Worm (Caenorhabditis elegans) whole organism, L2 larva: ENCODE measurements around the gene pld-1.

Source experiments
- dmd-4 ChIP-seq: sonication (generic microtip); optimal IDR thresholded peaks from 2 replicates; lab custom pipeline; 2017; ENCODE audit warnings: missing biosample characterization, missing genetic modification characterization
- lin-13 ChIP-seq: fragments of 150-350 bp; optimal IDR thresholded peaks from 2 replicates; lab custom pipeline; 2014; ENCODE audit warnings: missing biosample characterization, missing genetic modification reagents, missing genetic modification characterization
- lin-39 ChIP-seq: fragments of 150-350 bp; optimal IDR thresholded peaks from 2 replicates; lab custom pipeline; 2014; ENCODE audit warnings: missing biosample characterization, missing genetic modification reagents, missing genetic modification characterization
- nhr-237 ChIP-seq: fragments of 150-350 bp; optimal IDR thresholded peaks from 2 replicates; lab custom pipeline; 2014; ENCODE audit warnings: missing biosample characterization, missing genetic modification characterization
- unc-62 ChIP-seq: fragments of 150-350 bp; optimal IDR thresholded peaks from 2 replicates; lab custom pipeline; 2014; ENCODE audit warnings: missing biosample characterization, missing genetic modification reagents, missing genetic modification characterization

ce11 chrII:5081124-5081913, 10.2 kb downstream of the pld-1 start, which contains the start of gene dsh-2:
- TF ChIP-seq nhr-237 (tag; lab: Kevin White, UChicago) = no peak
- TF ChIP-seq lin-39 (tag; lab: Kevin White, UChicago) = no peak
- TF ChIP-seq lin-13 (GFP tag; lab: Kevin White, UChicago) = peak; percentile 30
- TF ChIP-seq unc-62 (GFP tag; lab: Kevin White, UChicago) = no peak
- TF ChIP-seq dmd-4 (tag; lab: Kevin White, UChicago) = no peak
